Worm (Caenorhabditis elegans): ENCODE results near the gene clec-241.

clec-241 gene

DNA sequence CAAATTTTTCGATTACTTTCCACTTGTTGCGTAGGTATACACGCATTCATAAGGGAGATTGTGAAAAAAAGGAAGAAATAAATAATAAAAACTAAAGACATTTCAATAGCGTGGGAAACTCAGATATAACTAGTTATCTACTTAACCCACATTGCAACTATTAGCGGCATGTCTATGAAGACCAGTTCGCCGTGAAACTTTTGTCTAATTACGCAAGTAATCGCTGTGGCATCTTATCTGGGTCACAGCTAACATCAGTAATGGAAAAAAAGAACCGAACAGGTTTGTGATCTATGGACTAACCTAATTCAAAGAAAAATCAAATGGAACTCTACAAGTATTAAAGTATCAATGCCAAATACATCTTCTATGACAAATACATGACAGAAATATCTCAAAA, at the start of gene clec-241:
TSS of gene clec-241 (minus strand) at position 101 of the 400 bp plus-strand sequence.
- TF ChIP-seq nhr-23 (tag; optimal IDR thresholded peaks at IDR 0.05) (no peak), tbx-2 (tag; optimal IDR thresholded peaks at IDR 0.05) (no peak), ceh-28 (tag; optimal IDR thresholded peaks at IDR 0.05) (no peak), unc-39 (tag; optimal IDR thresholded peaks at IDR 0.05) (no peak), mdl-1 (tag; optimal IDR thresholded peaks at IDR 0.05) (no peak), ZK546.5 (tag; optimal IDR thresholded peaks at IDR 0.05) (no peak), ceh-9 (tag; optimal IDR thresholded peaks at IDR 0.05) (no peak), nhr-67 (tag; optimal IDR thresholded peaks at IDR 0.05) (no peak), ama-1 (optimal IDR thresholded peaks at IDR 0.05) (no peak), egl-5 (tag; optimal IDR thresholded peaks at IDR 0.05) (no peak), hmg-11 (tag; optimal IDR thresholded peaks at IDR 0.05) (no peak), elt-3 (tag; optimal IDR thresholded peaks at IDR 0.05) (no peak), ztf-11 (tag; optimal IDR thresholded peaks at IDR 0.05) (no peak)

DNA sequence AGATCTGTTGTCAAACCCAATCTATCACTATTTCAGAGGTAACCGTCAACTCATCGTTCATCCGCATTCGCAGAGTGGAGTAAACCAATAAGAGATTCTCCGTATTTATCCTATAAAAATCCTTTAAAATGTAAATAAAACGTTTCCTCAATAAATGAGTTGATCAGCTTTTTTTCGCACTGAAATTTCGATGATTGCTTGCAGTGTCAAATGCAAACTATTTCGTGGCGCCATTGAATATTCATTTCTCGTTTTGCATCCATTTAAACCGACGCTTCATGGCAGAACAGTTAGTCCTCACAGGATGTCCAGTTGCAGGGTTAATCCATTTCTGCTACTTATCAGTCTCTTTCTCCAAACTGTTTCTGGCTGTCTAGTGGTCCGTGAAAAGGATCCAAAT, 48.5 kb upstream of the clec-241 start, which contains the start of gene F28B1.9:
TSS of gene F28B1.9 (plus strand) at position 301 of the 400 bp plus-strand sequence.
- TF ChIP-seq elt-2 (tag; optimal IDR thresholded peaks at IDR 0.05) (no peak), pqm-1 (tag; optimal IDR thresholded peaks at IDR 0.05) (no peak), skn-1 (tag; optimal IDR thresholded peaks at IDR 0.05) (no peak), mdl-1 (tag; optimal IDR thresholded peaks at IDR 0.05) (no peak), lin-39 (tag; optimal IDR thresholded peaks at IDR 0.05) (no peak), nhr-12 (tag; optimal IDR thresholded peaks at IDR 0.05) (no peak), ceh-28 (tag; optimal IDR thresholded peaks at IDR 0.05) (no peak), hmg-11 (tag; optimal IDR thresholded peaks at IDR 0.05) (no peak), nhr-67 (tag; optimal IDR thresholded peaks at IDR 0.05) (no peak), R02D3.7 (tag; optimal IDR thresholded peaks at IDR 0.05) (no peak), elt-3 (tag; optimal IDR thresholded peaks at IDR 0.05) (no peak), ceh-82 (tag; optimal IDR thresholded peaks at IDR 0.05) (no peak), pha-4 (tag; optimal IDR thresholded peaks at IDR 0.05) (no peak), nhr-237 (tag; optimal IDR thresholded peaks at IDR 0.05) (no peak), snpc-4 (tag; optimal IDR thresholded peaks at IDR 0.05) (no peak), egl-5 (tag; optimal IDR thresholded peaks at IDR 0.05) (no peak), ama-1 (optimal IDR thresholded peaks at IDR 0.05) (no peak), lsy-12 (tag; optimal IDR thresholded peaks at IDR 0.05) (no peak)

DNA sequence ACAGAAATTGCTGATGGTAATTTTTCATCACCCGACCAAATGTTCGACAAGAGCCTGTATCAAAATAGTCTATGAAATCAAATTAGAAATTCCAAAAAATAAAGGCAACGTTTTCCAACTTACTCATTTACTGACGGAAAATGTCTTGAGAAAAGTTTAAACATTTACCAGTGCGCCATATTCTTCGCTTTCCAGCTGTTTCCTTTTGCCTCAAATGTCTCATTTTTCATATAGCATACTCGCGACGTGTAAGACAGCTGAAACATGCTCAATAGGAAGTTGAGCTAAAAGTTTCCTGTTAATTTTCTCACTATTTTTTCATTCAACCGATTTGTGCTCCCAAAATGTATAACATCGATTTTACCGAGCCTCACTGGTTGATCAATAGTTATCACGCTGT, 46.9 kb upstream of the clec-241 start, which contains the start of gene sri-66:
TSS of gene sri-66 (plus strand) at position 301 of the 400 bp plus-strand sequence.
- TF ChIP-seq nhr-67 (tag; optimal IDR thresholded peaks at IDR 0.05) = no peak
- TF ChIP-seq egl-27 (tag; optimal IDR thresholded peaks at IDR 0.05) = no peak
- no peak for TF ChIP-seq elt-1 (tag; optimal IDR thresholded peaks at IDR 0.05)
- TF ChIP-seq fkh-10 (GFP tag; optimal IDR thresholded peaks at IDR 0.05) = no peak
- TF ChIP-seq mml-1 (tag; optimal IDR thresholded peaks at IDR 0.05) = no peak

ce11 chrV:17044500-17044899, 31.4 kb upstream of the clec-241 start, which contains the start of gene F28B1.2:
F28B1.2 (plus strand) TSS chrV:17044800.
- no peak for TF ChIP-seq nhr-237 (tag; optimal IDR thresholded peaks at IDR 0.05)
- no peak for TF ChIP-seq pqm-1 (tag; optimal IDR thresholded peaks at IDR 0.05)
- TF ChIP-seq ceh-82 (tag; optimal IDR thresholded peaks at IDR 0.05) = no peak
- no peak for TF ChIP-seq nhr-23 (tag; optimal IDR thresholded peaks at IDR 0.05)
- no peak for TF ChIP-seq zag-1 (tag; optimal IDR thresholded peaks at IDR 0.05)

- TF ChIP-seq ceh-16 (tag; optimal IDR thresholded peaks at IDR 0.05) (no peak), elt-3 (tag; optimal IDR thresholded peaks at IDR 0.05) (no peak), nhr-43 (tag; optimal IDR thresholded peaks at IDR 0.05; ENCODE audit: poor library complexity, severe bottlenecking) (no peak)
Measured at ce11 chrV:17042263-17042662, 29.1 kb upstream of the clec-241 start, which contains the start of gene hpo-33. hpo-33 (plus strand) TSS chrV:17042563.

DNA sequence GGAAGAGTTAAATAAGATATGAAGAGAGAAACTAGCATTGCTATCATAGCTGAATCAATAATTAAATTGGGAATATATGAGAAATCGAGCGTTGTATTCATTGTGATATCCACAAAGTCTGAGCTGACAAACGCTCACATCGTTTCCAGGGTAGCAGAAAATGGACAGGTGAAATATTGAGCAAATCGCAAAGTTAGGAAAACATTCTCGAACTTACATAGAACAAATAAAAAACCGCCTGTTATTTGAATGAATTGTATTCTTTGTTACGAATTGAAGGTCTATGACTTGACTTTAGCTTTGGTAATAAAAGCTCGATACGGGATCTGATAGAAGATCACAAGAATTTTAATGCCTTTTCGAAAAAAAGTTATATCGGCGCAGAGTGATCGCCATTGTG, 22.7 kb upstream of the clec-241 start, which contains the start of gene srz-94:
TSS of gene srz-94 (minus strand) at position 101 of the 400 bp plus-strand sequence.
- TF ChIP-seq nhr-25 (tag; optimal IDR thresholded peaks at IDR 0.05) (no peak), aly-2 (tag; optimal IDR thresholded peaks at IDR 0.05) (no peak), R02D3.7 (tag; optimal IDR thresholded peaks at IDR 0.05) (no peak), nhr-11 (tag; optimal IDR thresholded peaks at IDR 0.05) (no peak), ceh-9 (tag; optimal IDR thresholded peaks at IDR 0.05) (no peak), nhr-67 (tag; optimal IDR thresholded peaks at IDR 0.05) (no peak), pqm-1 (tag; optimal IDR thresholded peaks at IDR 0.05) (no peak), egl-27 (tag; optimal IDR thresholded peaks at IDR 0.05) (no peak), ztf-11 (tag; optimal IDR thresholded peaks at IDR 0.05) (no peak), snpc-4 (tag; optimal IDR thresholded peaks at IDR 0.05) (no peak), ceh-28 (tag; optimal IDR thresholded peaks at IDR 0.05) (no peak), nhr-43 (tag; optimal IDR thresholded peaks at IDR 0.05; ENCODE audit: poor library complexity, severe bottlenecking) (no peak), ZK546.5 (tag; optimal IDR thresholded peaks at IDR 0.05) (no peak), ceh-16 (tag; optimal IDR thresholded peaks at IDR 0.05) (no peak), lin-15B (tag; optimal IDR thresholded peaks at IDR 0.05) (no peak), sea-2 (GFP tag; optimal IDR thresholded peaks at IDR 0.05) (no peak), fos-1 (tag; optimal IDR thresholded peaks at IDR 0.05) (no peak), nfya-1 (tag; optimal IDR thresholded peaks at IDR 0.05; ENCODE audit: insufficient read depth) (no peak), nhr-12 (tag; optimal IDR thresholded peaks at IDR 0.05) (no peak), nhr-28 (tag; optimal IDR thresholded peaks at IDR 0.05) (no peak)
